Worm (Caenorhabditis elegans): ENCODE measurements around the gene F55B11.7.

ce11 chrIV:14394812-14395211 is 27.0 kb downstream of the F55B11.7 start:
- TF ChIP-seq mep-1 (tag; optimal IDR thresholded peaks at IDR 0.05) (no peak), unc-39 (tag; optimal IDR thresholded peaks at IDR 0.05) (no peak), elt-1 (tag; optimal IDR thresholded peaks at IDR 0.05; ENCODE audit: borderline replicate concordance, insufficient read depth) (no peak), mab-5 (tag; optimal IDR thresholded peaks at IDR 0.05) (no peak), unc-62 (GFP tag; optimal IDR thresholded peaks at IDR 0.05) (no peak), blmp-1 (tag; optimal IDR thresholded peaks at IDR 0.05) (no peak), pha-4 (tag; optimal IDR thresholded peaks at IDR 0.05) (no peak), M03D4.4 (tag; optimal IDR thresholded peaks at IDR 0.05) (no peak), elt-3 (tag; optimal IDR thresholded peaks at IDR 0.05) (no peak), ztf-11 (tag; optimal IDR thresholded peaks at IDR 0.05) (no peak), ham-2 (GFP tag; optimal IDR thresholded peaks at IDR 0.05) (no peak), sptf-1 (tag; optimal IDR thresholded peaks at IDR 0.05) (no peak), snpc-4 (tag; optimal IDR thresholded peaks at IDR 0.05) (no peak)

Data from whole organism, mixed stage, embryonic.